Worm (Caenorhabditis elegans) whole organism, L1 larva: ENCODE measurements around the gene lgc-38.

ENCODE experiments used
- C04F5.9 ChIP-seq: sonication (generic microtip); optimal IDR thresholded peaks from 2 replicates; lab custom pipeline; 2016; ENCODE audit warnings: missing genetic modification characterization, missing compliant biosample characterization
- C16A3.4 ChIP-seq: fragments of 150-350 bp; optimal IDR thresholded peaks from 2 replicates; lab custom pipeline; 2014; ENCODE audit warnings: missing biosample characterization, missing genetic modification characterization
- F16B12.6 ChIP-seq: fragments of 150-350 bp; optimal IDR thresholded peaks from 2 replicates; lab custom pipeline; 2014; ENCODE audit warnings: missing biosample characterization, missing genetic modification characterization
- Y116A8C.19 ChIP-seq: sonication (generic microtip); optimal IDR thresholded peaks from 2 replicates; lab custom pipeline; 2016; ENCODE audit warnings: missing compliant biosample characterization, missing genetic modification characterization, borderline replicate concordance
- aly-2 ChIP-seq: fragments of 150-350 bp; optimal IDR thresholded peaks from 2 replicates; lab custom pipeline; 2014; ENCODE audit warnings: missing biosample characterization, missing genetic modification characterization
- blmp-1 ChIP-seq: fragments of 150-350 bp; optimal IDR thresholded peaks from 2 replicates; lab custom pipeline; 2014; ENCODE audit warnings: missing biosample characterization, missing genetic modification characterization
- ceh-82 ChIP-seq, 3 experiments: fragments of 150-350 bp in 1 of 3; sonication (generic microtip) in 2 of 3; optimal IDR thresholded peaks; 2 replicates each; lab custom pipeline; 2014 to 2017; ENCODE audit warnings: missing biosample characterization in 3 of 3, missing genetic modification characterization in 3 of 3
- ceh-88 ChIP-seq: fragments of 200-800 bp; sonication (Bioruptor generic); IDR thresholded peaks from 2 replicates; pipeline ENCODE4 v1.3.6; 2022; ENCODE audit warnings: missing genetic modification characterization, missing compliant biosample characterization
- ces-1 ChIP-seq: fragments of 150-350 bp; optimal IDR thresholded peaks from 2 replicates; lab custom pipeline; 2014; ENCODE audit warnings: missing biosample characterization, missing genetic modification reagents, missing genetic modification characterization
- efl-1 ChIP-seq, 4 experiments: fragments of 150-350 bp; optimal IDR thresholded peaks in 3 of 4; peaks in 1 of 4; 1 replicate in 1 of 4; 2 replicates in 3 of 4; lab custom pipeline; 2014; ENCODE audit warnings: missing biosample characterization in 2 of 4, missing genetic modification characterization in 2 of 4, missing genetic modification reagents in 2 of 4
- efl-3 ChIP-seq: fragments of 200-800 bp; sonication (Bioruptor generic); optimal IDR thresholded peaks from 2 replicates; lab custom pipeline; 2018; ENCODE audit warnings: mild to moderate bottlenecking, missing genetic modification characterization, missing compliant biosample characterization
- egl-13 ChIP-seq: sonication (generic microtip); optimal IDR thresholded peaks from 2 replicates; lab custom pipeline; 2016; ENCODE audit warnings: missing genotype, missing genetic modification reagents, missing genetic modification characterization, missing compliant biosample characterization
- elt-3 ChIP-seq, 6 experiments: fragments of 150-350 bp in 1 of 6; sonication (generic microtip); optimal IDR thresholded peaks; 2 replicates each; lab custom pipeline; 2017 to 2018; ENCODE audit warnings: missing biosample characterization in 6 of 6, missing genetic modification characterization in 6 of 6, inconsistent platforms in 1 of 6
- ets-5 ChIP-seq: fragments of 200-800 bp; sonication (Bioruptor generic); IDR thresholded peaks from 2 replicates; pipeline ENCODE4 v1.3.6; 2022; ENCODE audit warnings: missing genetic modification characterization, missing compliant biosample characterization
- fkh-4 ChIP-seq: sonication (generic microtip); optimal IDR thresholded peaks from 2 replicates; lab custom pipeline; 2016; ENCODE audit warnings: missing compliant biosample characterization, missing genetic modification characterization, borderline replicate concordance
- fkh-8 ChIP-seq: sonication (generic microtip); optimal IDR thresholded peaks from 2 replicates; lab custom pipeline; 2016; ENCODE audit warnings: mild to moderate bottlenecking, missing genetic modification characterization, missing compliant biosample characterization
- irx-1 ChIP-seq: sonication (generic microtip); optimal IDR thresholded peaks from 2 replicates; lab custom pipeline; 2016; ENCODE audit warnings: missing genetic modification characterization, missing compliant biosample characterization
- isw-1 ChIP-seq: fragments of 200-800 bp; sonication (Bioruptor generic); IDR thresholded peaks from 2 replicates; pipeline ENCODE4 v1.3.6; 2022; ENCODE audit warnings: missing genetic modification characterization, missing compliant biosample characterization
- jun-1 ChIP-seq: fragments of 150-350 bp; optimal IDR thresholded peaks from 2 replicates; lab custom pipeline; 2014; ENCODE audit warnings: missing biosample characterization, missing genetic modification reagents, missing genetic modification characterization
- lin-13 ChIP-seq: fragments of 150-350 bp; optimal IDR thresholded peaks from 2 replicates; lab custom pipeline; 2014; ENCODE audit warnings: missing biosample characterization, missing genetic modification reagents, missing genetic modification characterization
- lin-14 ChIP-seq: fragments of 200-800 bp; sonication (Bioruptor generic); optimal IDR thresholded peaks from 2 replicates; lab custom pipeline; 2018; ENCODE audit warnings: mild to moderate bottlenecking, missing genetic modification characterization, moderate library complexity, missing compliant biosample characterization
- lin-15B ChIP-seq: fragments of 150-350 bp; sonication (generic microtip); optimal IDR thresholded peaks from 3 replicates; lab custom pipeline; 2014; ENCODE audit warnings: missing biosample characterization, missing genetic modification characterization
- lir-3 ChIP-seq: sonication (generic microtip); optimal IDR thresholded peaks from 2 replicates; lab custom pipeline; 2016; ENCODE audit warnings: mild to moderate bottlenecking, missing genetic modification characterization, moderate library complexity, missing compliant biosample characterization; ENCODE audit not compliant: poor library complexity
- lsy-2 ChIP-seq, 2 experiments: fragments of 150-350 bp; optimal IDR thresholded peaks; 2 replicates each; lab custom pipeline; 2014; ENCODE audit warnings: missing biosample characterization in 2 of 2, missing genetic modification characterization in 2 of 2
- mdl-1 ChIP-seq, 2 experiments: fragments of 150-350 bp; optimal IDR thresholded peaks; 2 replicates each; lab custom pipeline; 2014 to 2017; ENCODE audit warnings: missing biosample characterization in 2 of 2, missing genetic modification characterization in 2 of 2, inconsistent platforms in 1 of 2
- mep-1 ChIP-seq: fragments of 150-350 bp; optimal IDR thresholded peaks from 2 replicates; lab custom pipeline; 2014; ENCODE audit warnings: missing biosample characterization, missing genetic modification characterization
- nhr-19 ChIP-seq: fragments of 200-800 bp; sonication (Bioruptor generic); conservative IDR thresholded peaks from 2 replicates; pipeline ENCODE4 v1.3.6; 2022; ENCODE audit warnings: missing genetic modification characterization, missing compliant biosample characterization
- nhr-20 ChIP-seq: sonication (generic microtip); optimal IDR thresholded peaks from 2 replicates; lab custom pipeline; 2016; ENCODE audit warnings: mild to moderate bottlenecking, missing genetic modification characterization, missing compliant biosample characterization
- nhr-47 ChIP-seq: sonication (generic microtip); optimal IDR thresholded peaks from 2 replicates; lab custom pipeline; 2016; ENCODE audit warnings: mild to moderate bottlenecking, missing genetic modification characterization, moderate library complexity, missing compliant biosample characterization
- nhr-71 ChIP-seq: sonication (generic microtip); optimal IDR thresholded peaks from 2 replicates; lab custom pipeline; 2016; ENCODE audit warnings: mild to moderate bottlenecking, missing genetic modification characterization, moderate library complexity, missing compliant biosample characterization
- nhr-76 ChIP-seq: sonication (generic microtip); optimal IDR thresholded peaks from 2 replicates; lab custom pipeline; 2017; ENCODE audit warnings: missing biosample characterization, missing genetic modification characterization
- nhr-85 ChIP-seq: sonication (generic microtip); peaks from one replicate; lab custom pipeline; 2016; ENCODE audit warnings: missing genetic modification characterization, inconsistent platforms, missing compliant biosample characterization
- pax-3 ChIP-seq: fragments of 200-800 bp; sonication (Bioruptor generic); optimal IDR thresholded peaks from 2 replicates; lab custom pipeline; 2018; ENCODE audit warnings: mild to moderate bottlenecking, missing genetic modification characterization, moderate library complexity, missing compliant biosample characterization
- pqm-1 ChIP-seq: sonication (generic microtip); optimal IDR thresholded peaks from 3 replicates; lab custom pipeline; 2017; ENCODE audit warnings: missing biosample characterization, missing genetic modification characterization
- snu-23 ChIP-seq: sonication (generic microtip); optimal IDR thresholded peaks from 2 replicates; lab custom pipeline; 2016; ENCODE audit warnings: missing genetic modification characterization, missing compliant biosample characterization
- sox-4 ChIP-seq: sonication (generic microtip); optimal IDR thresholded peaks from 2 replicates; lab custom pipeline; 2016; ENCODE audit warnings: missing genetic modification characterization, missing compliant biosample characterization
- tbx-2 ChIP-seq: sonication (generic microtip); optimal IDR thresholded peaks from 2 replicates; lab custom pipeline; 2016; ENCODE audit warnings: missing genetic modification characterization, missing compliant biosample characterization
- unc-30 ChIP-seq: sonication (generic microtip); optimal IDR thresholded peaks from 2 replicates; lab custom pipeline; 2017; ENCODE audit warnings: missing biosample characterization, missing genetic modification characterization
- unc-62 ChIP-seq: fragments of 150-350 bp; optimal IDR thresholded peaks from 2 replicates; lab custom pipeline; 2014; ENCODE audit warnings: missing biosample characterization, missing genetic modification reagents, missing genetic modification characterization
- unc-98 ChIP-seq: fragments of 200-800 bp; sonication (Bioruptor generic); IDR thresholded peaks from 2 replicates; pipeline ENCODE4 v1.3.6; 2022; ENCODE audit warnings: missing genetic modification characterization, missing compliant biosample characterization
- vab-15 ChIP-seq: sonication (generic microtip); optimal IDR thresholded peaks from 2 replicates; lab custom pipeline; 2017; ENCODE audit warnings: missing genotype, mild to moderate bottlenecking, missing genetic modification characterization, missing compliant biosample characterization
- zip-4 ChIP-seq: fragments of 200-800 bp; sonication (Bioruptor generic); optimal IDR thresholded peaks from 2 replicates; lab custom pipeline; 2018; ENCODE audit warnings: mild to moderate bottlenecking, missing genetic modification characterization, moderate library complexity, missing compliant biosample characterization

Gene lgc-38

ce11 chrIII:6993179-6993578, 15.8 kb upstream of the lgc-38 start:
- TF ChIP-seq fkh-8 (no peak), ces-1 (no peak), blmp-1 (tag; lab: Kevin White, UChicago) (peak; percentile 81), nhr-20 (tag; lab: Kevin White, UChicago) (peak; percentile 21), vab-15 (tag; lab: Kevin White, UChicago) (no peak), nhr-71 (peak; percentile 19), unc-98 (GFP tag; lab: Robert Waterston, UW) (no peak), C04F5.9 (tag; lab: Kevin White, UChicago) (no peak), snu-23 (GFP tag; lab: Kevin White, UChicago) (peak; percentile 11), nhr-85 (tag; lab: Kevin White, UChicago) (peak; percentile 25), mdl-1 (tag; optimal IDR thresholded peaks at IDR 0.05; lab: Kevin White, UChicago) (no peak), isw-1 (GFP tag; lab: Robert Waterston, UW) (no peak), lin-15B (tag; lab: Kevin White, UChicago) (no peak), sox-4 (no peak), mep-1 (no peak), lin-14 (peak; percentile 47), elt-3 (tag; optimal IDR thresholded peaks at IDR 0.05; lab: Kevin White, UChicago) (peak in 3 of 6 experiments; percentile 34 to 45 (median 35)), unc-30 (tag; lab: Kevin White, UChicago) (no peak), ceh-82 (tag; optimal IDR thresholded peaks at IDR 0.05; lab: Kevin White, UChicago) (no peak), lsy-2 (tag; optimal IDR thresholded peaks at IDR 0.05; lab: Kevin White, UChicago) (peak in 1 of 2 experiments; percentile 23), nhr-19 (GFP tag; lab: Robert Waterston, UW) (peak; percentile 26; the same call in 1 of the 2 replicates), ceh-88 (GFP tag; lab: Robert Waterston, UW) (no peak), C16A3.4 (tag; lab: Kevin White, UChicago) (no peak), tbx-2 (peak; percentile 18), nhr-47 (no peak)

ce11 chrIII:7002143-7002542, 6.8 kb upstream of the lgc-38 start:
- TF ChIP-seq ceh-88 (GFP tag; lab: Robert Waterston, UW) (no peak), pqm-1 (tag; lab: Kevin White, UChicago) (no peak)
- TF ChIP-seq, all 84 proteins: peak for 0

ce11 chrIII:7005350-7005749, 3.6 kb upstream of the lgc-38 start, which contains the start of gene C06E8.5:
C06E8.5 (minus strand) TSS chrIII:7005450.
- TF ChIP-seq mep-1: no peak
- TF ChIP-seq ets-5 (GFP tag; lab: Robert Waterston, UW): no peak
- no peak for TF ChIP-seq unc-98 (GFP tag; lab: Robert Waterston, UW)
- no peak for TF ChIP-seq isw-1 (GFP tag; lab: Robert Waterston, UW)
- TF ChIP-seq pqm-1 (tag; lab: Kevin White, UChicago): no peak
- no peak for TF ChIP-seq egl-13 (tag; lab: Kevin White, UChicago)
- no peak for TF ChIP-seq efl-3
- no peak for TF ChIP-seq fkh-4
- no peak for TF ChIP-seq lir-3 (tag; lab: Kevin White, UChicago)
- TF ChIP-seq jun-1: no peak
- TF ChIP-seq unc-62 (GFP tag; lab: Kevin White, UChicago): no peak
- no peak for TF ChIP-seq F16B12.6 (tag; lab: Kevin White, UChicago)
- TF ChIP-seq vab-15 (tag; lab: Kevin White, UChicago): no peak
- no peak for TF ChIP-seq blmp-1 (tag; lab: Kevin White, UChicago)
- TF ChIP-seq aly-2 (tag; lab: Kevin White, UChicago): no peak
- TF ChIP-seq lin-13: no peak

ce11 chrIII:7012060-7012459, 3.1 kb downstream of the lgc-38 start:
- no peak for TF ChIP-seq ets-5 (GFP tag; lab: Robert Waterston, UW)
- TF ChIP-seq pax-3: no peak
- TF ChIP-seq jun-1: no peak
- TF ChIP-seq lin-14: peak; percentile 52
- TF ChIP-seq efl-1 (optimal IDR thresholded peaks at IDR 0.05; lab: Kevin White, UChicago): no peak
- TF ChIP-seq efl-1 (GFP tag; optimal IDR thresholded peaks at IDR 0.05 in 1 of 2; lab: Kevin White, UChicago): peak in 1 of 2 experiments; percentile 57
- TF ChIP-seq Y116A8C.19: no peak
- no peak for TF ChIP-seq nhr-85 (tag; lab: Kevin White, UChicago)
- no peak for TF ChIP-seq nhr-76 (tag; lab: Kevin White, UChicago)
- no peak for TF ChIP-seq zip-4 (GFP tag; lab: Kevin White, UChicago)
- TF ChIP-seq egl-13 (tag; lab: Kevin White, UChicago): no peak
- TF ChIP-seq irx-1 (tag; lab: Kevin White, UChicago): no peak
- TF ChIP-seq, all 84 proteins: peak for 2
